Fruit fly (Drosophila melanogaster) whole organism, embryonic: ENCODE measurements around the gene mfr.

ENCODE experiments used
- Abd-B ChIP-seq: fragments of 200-800 bp; sonication (Bioruptor generic); optimal IDR thresholded peaks from 2 replicates; lab custom pipeline; 2018; ENCODE audit warnings: missing biosample characterization, mild to moderate bottlenecking, missing genetic modification characterization, moderate library complexity
- Adf1 ChIP-seq: fragments of 200-800 bp; sonication (Bioruptor generic); IDR thresholded peaks from 2 replicates; pipeline ENCODE4 v1.3.6; 2022; ENCODE audit warnings: missing biosample characterization, missing genetic modification characterization
- Atf6 ChIP-seq: fragments of 200-800 bp; sonication (Bioruptor generic); IDR thresholded peaks from 2 replicates; pipeline ENCODE4 v1.3.6; 2022; ENCODE audit warnings: missing biosample characterization, missing genetic modification characterization
- CG10321 ChIP-seq: fragments of 200-800 bp; sonication (Bioruptor generic); IDR thresholded peaks from 2 replicates; pipeline ENCODE4 v1.3.6; 2022; ENCODE audit warnings: missing biosample characterization, missing genetic modification characterization
- CG11398 ChIP-seq: fragments of 200-800 bp; sonication (Bioruptor generic); optimal IDR thresholded peaks from 2 replicates; lab custom pipeline; 2016; ENCODE audit warnings: missing biosample characterization, missing genetic modification characterization
- CG12391 ChIP-seq: fragments of 200-800 bp; sonication (Bioruptor generic); optimal IDR thresholded peaks from 3 replicates; lab custom pipeline; 2018; ENCODE audit warnings: missing biosample characterization, mild to moderate bottlenecking, missing genetic modification characterization, moderate library complexity
- CG13287 ChIP-seq: fragments of 200-800 bp; sonication (Bioruptor generic); IDR thresholded peaks from 2 replicates; pipeline ENCODE4 v1.3.6; 2022; ENCODE audit warnings: missing biosample characterization, missing genetic modification characterization; ENCODE audit not compliant: partially characterized antibody
- CG17829 ChIP-seq: fragments of 200-800 bp; optimal IDR thresholded peaks from 2 replicates; lab custom pipeline; 2019; ENCODE audit warnings: missing biosample characterization, mild to moderate bottlenecking, missing genetic modification characterization, moderate library complexity
- CG18764 ChIP-seq: fragments of 200-800 bp; sonication (Bioruptor generic); optimal IDR thresholded peaks from 3 replicates; lab custom pipeline; 2016; ENCODE audit warnings: missing biosample characterization, missing genetic modification characterization
- CG30020 ChIP-seq: fragments of 200-800 bp; optimal IDR thresholded peaks from 2 replicates; lab custom pipeline; 2019; ENCODE audit warnings: missing biosample characterization, mild to moderate bottlenecking, missing genetic modification characterization, moderate library complexity
- CG31365 ChIP-seq: fragments of 200-800 bp; sonication (Bioruptor generic); optimal IDR thresholded peaks from 2 replicates; lab custom pipeline; 2018; ENCODE audit warnings: missing biosample characterization, mild to moderate bottlenecking, missing genetic modification characterization
- CG31441 ChIP-seq: fragments of 200-800 bp; sonication (Bioruptor generic); IDR thresholded peaks from 2 replicates; pipeline ENCODE4 v1.3.6; 2022; ENCODE audit warnings: missing biosample characterization, missing genetic modification characterization
- CG3847 ChIP-seq: fragments of 200-800 bp; sonication (Bioruptor generic); IDR thresholded peaks from 2 replicates; pipeline ENCODE4 v1.3.6; 2022; ENCODE audit warnings: missing biosample characterization, missing genetic modification characterization
- CG5953 ChIP-seq: fragments of 200-800 bp; sonication (Bioruptor generic); IDR thresholded peaks from 2 replicates; pipeline ENCODE4 v1.3.6; 2022; ENCODE audit warnings: missing biosample characterization, missing genetic modification characterization
- CG6654 ChIP-seq: fragments of 200-800 bp; sonication (Bioruptor generic); optimal IDR thresholded peaks from 2 replicates; lab custom pipeline; 2017; ENCODE audit warnings: missing biosample characterization, mild to moderate bottlenecking, missing genetic modification characterization
- CG6791 ChIP-seq: fragments of 200-800 bp; sonication (Bioruptor generic); IDR thresholded peaks from 3 replicates; pipeline ENCODE4 v1.3.6; 2022; ENCODE audit warnings: missing biosample characterization, missing genetic modification characterization; ENCODE audit not compliant: partially characterized antibody
- CG6854 ChIP-seq: fragments of 200-800 bp; sonication (Bioruptor generic); optimal IDR thresholded peaks from 3 replicates; lab custom pipeline; 2017; ENCODE audit warnings: missing biosample characterization, mild to moderate bottlenecking, missing genetic modification characterization
- CG9932 ChIP-seq: fragments of 200-800 bp; sonication (Bioruptor generic); IDR thresholded peaks from 2 replicates; pipeline ENCODE4 v1.3.6; 2022; ENCODE audit warnings: missing biosample characterization, missing genetic modification characterization
- CHES-1-like ChIP-seq: fragments of 200-800 bp; sonication (Bioruptor generic); optimal IDR thresholded peaks from 2 replicates; lab custom pipeline; 2016; ENCODE audit warnings: missing biosample characterization, missing genetic modification characterization
- Dek ChIP-seq: fragments of 200-800 bp; sonication (Bioruptor generic); optimal IDR thresholded peaks from 3 replicates; lab custom pipeline; 2019; ENCODE audit warnings: missing biosample characterization, mild to moderate bottlenecking, missing genetic modification characterization, moderate library complexity
- Eip74EF ChIP-seq, 2 experiments: fragments of 200-800 bp in 1 of 2; fragments of >200 bp in 1 of 2; sonication (Bioruptor generic) in 1 of 2; optimal IDR thresholded peaks; 2 replicates each; lab custom pipeline; 2017 to 2019; ENCODE audit warnings: missing biosample characterization in 2 of 2, missing genetic modification characterization in 2 of 2, mild to moderate bottlenecking in 1 of 2, moderate library complexity in 1 of 2
- Fer2 ChIP-seq: fragments of 200-800 bp; sonication (Bioruptor generic); optimal IDR thresholded peaks from 2 replicates; lab custom pipeline; 2018; ENCODE audit warnings: missing biosample characterization, mild to moderate bottlenecking, missing genetic modification characterization, moderate library complexity
- H2.0 ChIP-seq: fragments of 200-800 bp; sonication (Bioruptor generic); IDR thresholded peaks from 2 replicates; pipeline ENCODE4 v1.3.6; 2022; ENCODE audit warnings: missing biosample characterization, missing genetic modification characterization
- HLH3B ChIP-seq: fragments of 200-800 bp; sonication (Bioruptor generic); IDR thresholded peaks from 2 replicates; pipeline ENCODE4 v1.3.6; 2022; ENCODE audit warnings: missing biosample characterization, missing genetic modification characterization
- Mad ChIP-seq: fragments of 200-800 bp; sonication (Bioruptor generic); optimal IDR thresholded peaks from 2 replicates; lab custom pipeline; 2016; ENCODE audit warnings: missing biosample characterization, missing genetic modification characterization
- Max ChIP-seq: fragments of 200-800 bp; sonication (Bioruptor generic); optimal IDR thresholded peaks from 2 replicates; lab custom pipeline; 2016; ENCODE audit warnings: missing biosample characterization, mild to moderate bottlenecking, missing genetic modification characterization
- Meics ChIP-seq: fragments of 200-800 bp; sonication (Bioruptor generic); optimal IDR thresholded peaks from 2 replicates; lab custom pipeline; 2017; ENCODE audit warnings: missing biosample characterization, mild to moderate bottlenecking, missing genetic modification characterization
- Rx ChIP-seq: fragments of 200-800 bp; sonication (Bioruptor generic); IDR thresholded peaks from 2 replicates; pipeline ENCODE4 v1.3.6; 2022; ENCODE audit warnings: missing biosample characterization, missing genetic modification characterization
- Sry-δ ChIP-seq: fragments of 200-800 bp; sonication (Bioruptor generic); optimal IDR thresholded peaks from 2 replicates; lab custom pipeline; 2016; ENCODE audit warnings: missing biosample characterization, missing genetic modification characterization
- abd-A ChIP-seq: fragments of 200-800 bp; sonication (Bioruptor generic); optimal IDR thresholded peaks from 3 replicates; lab custom pipeline; 2019; ENCODE audit warnings: missing biosample characterization, mild to moderate bottlenecking, missing genetic modification characterization, moderate library complexity
- bab2 ChIP-seq: fragments of 200-800 bp; sonication (Bioruptor generic); optimal IDR thresholded peaks from 2 replicates; lab custom pipeline; 2016; ENCODE audit warnings: missing biosample characterization, missing genetic modification characterization
- cato ChIP-seq: fragments of 200-800 bp; sonication (Bioruptor generic); optimal IDR thresholded peaks from 2 replicates; lab custom pipeline; 2016; ENCODE audit warnings: missing biosample characterization, missing genetic modification characterization, borderline replicate concordance
- ci ChIP-seq: fragments of 200-800 bp; sonication (Bioruptor generic); IDR thresholded peaks from 3 replicates; pipeline ENCODE4 v1.3.6; 2022; ENCODE audit warnings: missing biosample characterization, missing genetic modification characterization
- fd96Cb ChIP-seq: fragments of 200-800 bp; sonication (Bioruptor generic); optimal IDR thresholded peaks from 2 replicates; lab custom pipeline; 2018; ENCODE audit warnings: missing biosample characterization, mild to moderate bottlenecking, missing genetic modification characterization, moderate library complexity
- gem ChIP-seq: fragments of 200-800 bp; sonication (Bioruptor generic); optimal IDR thresholded peaks from 2 replicates; lab custom pipeline; 2019; ENCODE audit warnings: missing biosample characterization, mild to moderate bottlenecking, missing genetic modification characterization, moderate library complexity
- hth ChIP-seq: fragments of >200 bp; optimal IDR thresholded peaks from 2 replicates; lab custom pipeline; 2017; ENCODE audit warnings: inconsistent platforms
- inv ChIP-seq: fragments of 200-800 bp; sonication (Bioruptor generic); IDR thresholded peaks from 2 replicates; pipeline ENCODE4 v1.3.6; 2022; ENCODE audit warnings: missing biosample characterization, missing genetic modification characterization; ENCODE audit not compliant: partially characterized antibody
- jing ChIP-seq: fragments of 200-800 bp; sonication (Bioruptor generic); optimal IDR thresholded peaks from 2 replicates; lab custom pipeline; 2018; ENCODE audit warnings: missing biosample characterization, mild to moderate bottlenecking, missing genetic modification characterization
- kay ChIP-seq: fragments of 200-800 bp; sonication (Bioruptor generic); optimal IDR thresholded peaks from 2 replicates; lab custom pipeline; 2016; ENCODE audit warnings: missing biosample characterization, missing genetic modification characterization
- mld ChIP-seq: fragments of 200-800 bp; sonication (Bioruptor generic); IDR thresholded peaks from 3 replicates; pipeline ENCODE4 v1.3.6; 2022; ENCODE audit warnings: missing biosample characterization, missing genetic modification characterization; ENCODE audit not compliant: partially characterized antibody
- pita ChIP-seq: fragments of 200-800 bp; sonication (Bioruptor generic); optimal IDR thresholded peaks from 2 replicates; lab custom pipeline; 2017; ENCODE audit warnings: missing biosample characterization, mild to moderate bottlenecking, missing genetic modification characterization
- psq ChIP-seq: fragments of 200-800 bp; sonication (Bioruptor generic); optimal IDR thresholded peaks from 2 replicates; lab custom pipeline; 2017; ENCODE audit warnings: missing biosample characterization, missing genetic modification characterization
- schlank ChIP-seq: fragments of 200-800 bp; sonication (Bioruptor generic); optimal IDR thresholded peaks from 2 replicates; lab custom pipeline; 2018; ENCODE audit warnings: missing biosample characterization, mild to moderate bottlenecking, missing genetic modification characterization
- slbo ChIP-seq: fragments of 200-800 bp; sonication (Bioruptor generic); IDR thresholded peaks from 2 replicates; pipeline ENCODE4 v1.3.6; 2022; ENCODE audit warnings: missing biosample characterization, missing genetic modification characterization
- tap ChIP-seq: fragments of 200-800 bp; optimal IDR thresholded peaks from 3 replicates; lab custom pipeline; 2019; ENCODE audit warnings: missing biosample characterization, mild to moderate bottlenecking, missing genetic modification characterization, moderate library complexity
- tgo ChIP-seq: fragments of 200-800 bp; sonication (Bioruptor generic); IDR thresholded peaks from 3 replicates; pipeline ENCODE4 v1.3.6; 2022; ENCODE audit warnings: missing biosample characterization, missing genetic modification characterization
- tio ChIP-seq: fragments of 200-800 bp; sonication (Bioruptor generic); optimal IDR thresholded peaks from 2 replicates; lab custom pipeline; 2017; ENCODE audit warnings: missing biosample characterization, missing genetic modification characterization, inconsistent platforms
- unpg ChIP-seq: fragments of 200-800 bp; sonication (Bioruptor generic); optimal IDR thresholded peaks from 3 replicates; lab custom pipeline; 2018; ENCODE audit warnings: missing biosample characterization, mild to moderate bottlenecking, missing genetic modification characterization, moderate library complexity
- wor ChIP-seq: fragments of 200-800 bp; sonication (Bioruptor generic); IDR thresholded peaks from 2 replicates; pipeline ENCODE4 v1.3.6; 2022; ENCODE audit warnings: missing biosample characterization, missing genetic modification characterization
- z ChIP-seq: fragments of 200-800 bp; sonication (Bioruptor generic); IDR thresholded peaks from 3 replicates; pipeline ENCODE4 v1.3.6; 2022; ENCODE audit warnings: missing biosample characterization, missing genetic modification characterization
- zen ChIP-seq: fragments of 200-800 bp; sonication (Bioruptor generic); optimal IDR thresholded peaks from 3 replicates; lab custom pipeline; 2018; ENCODE audit warnings: missing biosample characterization, mild to moderate bottlenecking, missing genetic modification characterization, moderate library complexity

mfr gene

dm6 chr3L:8954648-8955033 lies 42.2 kb upstream of the mfr start, which contains the start of gene GNBP3 (continued):
- TF ChIP-seq fd96Cb (tag; lab: Kevin White, UChicago) (peak; percentile 51), Eip74EF (GFP tag; optimal IDR thresholded peaks at IDR 0.05; lab: Kevin White, UChicago) (no peak), slbo (GFP tag; lab: Robert Waterston, UW) (peak; percentile 66), Atf6 (peak; percentile 53; the same call in 1 of the 2 replicates), CG6854 (GFP tag; lab: Kevin White, UChicago) (peak; percentile 41), cato (GFP tag; lab: Kevin White, UChicago) (no peak), HLH3B (GFP tag; lab: Robert Waterston, UW) (peak; percentile 65; the same call in 1 of the 2 replicates), CG6791 (GFP tag; lab: Robert Waterston, UW) (no peak), unpg (GFP tag; lab: Kevin White, UChicago) (peak; percentile 59), CG3847 (GFP tag; lab: Robert Waterston, UW) (0 out of 2 replicates have a peak, but pooled peaks have one; percentile 7), CG12391 (tag; lab: Kevin White, UChicago) (peak; percentile 43), CG6654 (GFP tag; lab: Kevin White, UChicago) (peak; percentile 32), psq (GFP tag; lab: Kevin White, UChicago) (no peak), Adf1 (GFP tag; lab: Robert Waterston, UW) (no peak), CG5953 (GFP tag; lab: Robert Waterston, UW) (no peak), CG11398 (GFP tag; lab: Kevin White, UChicago) (no peak), z (no peak), tap (tag; lab: Kevin White, UChicago) (peak; percentile 67), CHES-1-like (GFP tag; lab: Kevin White, UChicago) (no peak), ci (GFP tag; lab: Robert Waterston, UW) (peak; percentile 39; the same call in 1 of the 3 replicates), hth (no peak), H2.0 (GFP tag; lab: Robert Waterston, UW) (no peak), pita (GFP tag; lab: Kevin White, UChicago) (no peak), CG13287 (GFP tag; lab: Robert Waterston, UW) (no peak), gem (peak; percentile 80), abd-A (tag; lab: Kevin White, UChicago) (no peak), wor (GFP tag; lab: Robert Waterston, UW) (no peak), mld (GFP tag; lab: Robert Waterston, UW) (no peak), tio (peak; percentile 38), CG10321 (no peak), bab2 (peak; percentile 59), Rx (GFP tag; lab: Robert Waterston, UW) (peak; percentile 42; the same call in 1 of the 2 replicates), zen (tag; lab: Kevin White, UChicago) (peak; percentile 3), tgo (GFP tag; lab: Robert Waterston, UW) (no peak), schlank (tag; lab: Kevin White, UChicago) (no peak), Abd-B (peak; percentile 54), inv (no peak), Sry-δ (no peak), CG17829 (tag; lab: Kevin White, UChicago) (peak; percentile 59), CG9932 (GFP tag; lab: Robert Waterston, UW) (peak; percentile 57), jing (GFP tag; lab: Kevin White, UChicago) (no peak), CG18764 (GFP tag; lab: Kevin White, UChicago) (peak; percentile 11), Dek (peak; percentile 60), Fer2 (peak; percentile 34), Mad (GFP tag; lab: Kevin White, UChicago) (no peak), Meics (peak; percentile 83), kay (GFP tag; lab: Kevin White, UChicago) (peak; percentile 26), CG31365 (tag; lab: Kevin White, UChicago) (peak; percentile 19), CG30020 (tag; lab: Kevin White, UChicago) (no peak), CG31441 (GFP tag; lab: Robert Waterston, UW) (peak; percentile 71), Max (peak; percentile 85)
